Fruit fly (Drosophila melanogaster) whole organism, embryonic: ENCODE data around the gene CG16985.

Experiments used
- Bteb2 ChIP-seq: fragments of 200-800 bp; sonication (Bioruptor generic); optimal IDR thresholded peaks from 2 replicates; lab custom pipeline; 2016; ENCODE audit warnings: missing biosample characterization, missing genetic modification characterization
- CG10147 ChIP-seq: fragments of 200-800 bp; sonication (Bioruptor generic); optimal IDR thresholded peaks from 2 replicates; lab custom pipeline; 2019; ENCODE audit warnings: missing biosample characterization, mild to moderate bottlenecking, missing genetic modification characterization, moderate library complexity
- CG10209 ChIP-seq: fragments of 200-800 bp; sonication (Bioruptor generic); optimal IDR thresholded peaks from 3 replicates; lab custom pipeline; 2017; ENCODE audit warnings: missing biosample characterization, mild to moderate bottlenecking, missing genetic modification characterization, missing genetic modification reagents
- CG10267 ChIP-seq: fragments of 200-800 bp; sonication (Bioruptor generic); optimal IDR thresholded peaks from 2 replicates; lab custom pipeline; 2018; ENCODE audit warnings: missing biosample characterization, mild to moderate bottlenecking, missing genetic modification characterization, moderate library complexity
- CG11398 ChIP-seq: fragments of 200-800 bp; sonication (Bioruptor generic); optimal IDR thresholded peaks from 2 replicates; lab custom pipeline; 2016; ENCODE audit warnings: missing biosample characterization, missing genetic modification characterization
- CG12155 ChIP-seq: fragments of 200-800 bp; sonication (Bioruptor generic); optimal IDR thresholded peaks from 3 replicates; lab custom pipeline; 2016; ENCODE audit warnings: missing biosample characterization, missing genetic modification characterization
- CG12219 ChIP-seq: fragments of 200-800 bp; sonication (Bioruptor generic); optimal IDR thresholded peaks from 3 replicates; lab custom pipeline; 2018; ENCODE audit warnings: missing biosample characterization, mild to moderate bottlenecking, missing genetic modification characterization
- CG13894 ChIP-seq: fragments of 200-800 bp; sonication (Bioruptor generic); optimal IDR thresholded peaks from 3 replicates; lab custom pipeline; 2018; ENCODE audit warnings: missing biosample characterization, mild to moderate bottlenecking, missing genetic modification characterization, moderate library complexity
- CG14050 ChIP-seq: fragments of 200-800 bp; sonication (Bioruptor generic); IDR thresholded peaks from 3 replicates; pipeline ENCODE4 v1.3.6; 2022; ENCODE audit warnings: missing biosample characterization, missing genetic modification characterization
- CG15073 ChIP-seq: fragments of 200-800 bp; sonication (Bioruptor generic); optimal IDR thresholded peaks from 2 replicates; lab custom pipeline; 2016; ENCODE audit warnings: missing biosample characterization, missing genetic modification characterization
- CG15479 ChIP-seq: fragments of 200-800 bp; sonication (Bioruptor generic); optimal IDR thresholded peaks from 3 replicates; lab custom pipeline; 2019; ENCODE audit warnings: missing biosample characterization, mild to moderate bottlenecking, missing genetic modification characterization, moderate library complexity
- CG15696 ChIP-seq: fragments of 200-800 bp; sonication (Bioruptor generic); optimal IDR thresholded peaks from 2 replicates; lab custom pipeline; 2019; ENCODE audit warnings: missing biosample characterization, mild to moderate bottlenecking, missing genetic modification characterization, moderate library complexity
- CG16815 ChIP-seq: fragments of 200-800 bp; sonication (Bioruptor generic); optimal IDR thresholded peaks from 3 replicates; lab custom pipeline; 2017; ENCODE audit warnings: missing biosample characterization, mild to moderate bottlenecking, missing genetic modification characterization
- CG2116 ChIP-seq: fragments of 200-800 bp; sonication (Bioruptor generic); optimal IDR thresholded peaks from 3 replicates; lab custom pipeline; 2018; ENCODE audit warnings: missing biosample characterization, mild to moderate bottlenecking, missing genetic modification characterization
- CG30020 ChIP-seq: fragments of 200-800 bp; optimal IDR thresholded peaks from 2 replicates; lab custom pipeline; 2019; ENCODE audit warnings: missing biosample characterization, mild to moderate bottlenecking, missing genetic modification characterization, moderate library complexity
- CG31441 ChIP-seq: fragments of 200-800 bp; sonication (Bioruptor generic); IDR thresholded peaks from 2 replicates; pipeline ENCODE4 v1.3.6; 2022; ENCODE audit warnings: missing biosample characterization, missing genetic modification characterization
- CG42726 ChIP-seq: fragments of 200-800 bp; sonication (Bioruptor generic); IDR thresholded peaks from 2 replicates; pipeline ENCODE4 v1.3.6; 2022; ENCODE audit warnings: missing biosample characterization, missing genetic modification characterization; ENCODE audit not compliant: partially characterized antibody
- CG4617 ChIP-seq: fragments of 200-800 bp; sonication (Bioruptor generic); optimal IDR thresholded peaks from 3 replicates; lab custom pipeline; 2016; ENCODE audit warnings: missing biosample characterization, missing genetic modification characterization, borderline replicate concordance
- CG4707 ChIP-seq: fragments of 200-800 bp; sonication (Bioruptor generic); optimal IDR thresholded peaks from 2 replicates; lab custom pipeline; 2018; ENCODE audit warnings: missing biosample characterization, mild to moderate bottlenecking, missing genetic modification characterization, moderate library complexity
- CG6254 ChIP-seq: fragments of 200-800 bp; sonication (Bioruptor generic); optimal IDR thresholded peaks from 3 replicates; lab custom pipeline; 2017; ENCODE audit warnings: mild to moderate bottlenecking, missing biosample characterization, missing genetic modification reagents, missing genetic modification characterization
- CG6813 ChIP-seq: fragments of 200-800 bp; sonication (Bioruptor generic); optimal IDR thresholded peaks from 2 replicates; lab custom pipeline; 2017; ENCODE audit warnings: missing biosample characterization, missing genetic modification characterization, mild to moderate bottlenecking, moderate library complexity, missing genetic modification reagents
- CG8478 ChIP-seq: fragments of >200 bp; optimal IDR thresholded peaks from 2 replicates; lab custom pipeline; 2018
- Dll ChIP-seq: fragments of 200-800 bp; sonication (Bioruptor generic); IDR thresholded peaks from 4 replicates; pipeline ENCODE4 v1.3.6; 2022; ENCODE audit warnings: missing biosample characterization, missing genetic modification characterization; ENCODE audit not compliant: partially characterized antibody
- Doc3 ChIP-seq: fragments of 200-800 bp; sonication (Bioruptor generic); IDR thresholded peaks from 3 replicates; pipeline ENCODE4 v1.3.6; 2022; ENCODE audit warnings: missing biosample characterization, missing genetic modification characterization; ENCODE audit not compliant: partially characterized antibody
- Ets65A ChIP-seq: fragments of 200-800 bp; sonication (Bioruptor generic); peaks from one replicate; lab custom pipeline; 2016; ENCODE audit warnings: missing biosample characterization, missing genetic modification characterization
- HLH4C ChIP-seq: fragments of 200-800 bp; sonication (Bioruptor generic); IDR thresholded peaks from 3 replicates; pipeline ENCODE4 v1.3.6; 2022; ENCODE audit warnings: missing biosample characterization, missing genetic modification characterization; ENCODE audit not compliant: partially characterized antibody
- HLHmδ ChIP-seq: fragments of 200-800 bp; sonication (Bioruptor generic); optimal IDR thresholded peaks from 2 replicates; lab custom pipeline; 2018; ENCODE audit warnings: missing biosample characterization, mild to moderate bottlenecking, missing genetic modification characterization, moderate library complexity
- Hand ChIP-seq: fragments of 200-800 bp; sonication (Bioruptor generic); optimal IDR thresholded peaks from 2 replicates; lab custom pipeline; 2017; ENCODE audit warnings: mild to moderate bottlenecking, missing biosample characterization, missing genetic modification reagents, missing genetic modification characterization
- HmgZ ChIP-seq: fragments of 200-800 bp; sonication (Bioruptor generic); optimal IDR thresholded peaks from 2 replicates; lab custom pipeline; 2018; ENCODE audit warnings: missing biosample characterization, mild to moderate bottlenecking, missing genetic modification characterization
- Hr3 ChIP-seq: fragments of 200-800 bp; sonication (Bioruptor generic); optimal IDR thresholded peaks from 3 replicates; lab custom pipeline; 2016; ENCODE audit warnings: missing biosample characterization, missing genetic modification characterization
- Jarid2 ChIP-seq: fragments of 200-800 bp; sonication (Bioruptor generic); optimal IDR thresholded peaks from 3 replicates; lab custom pipeline; 2017; ENCODE audit warnings: mild to moderate bottlenecking, missing biosample characterization, missing genetic modification reagents, missing genetic modification characterization
- NFAT ChIP-seq: fragments of 200-800 bp; sonication (Bioruptor generic); IDR thresholded peaks from 2 replicates; pipeline ENCODE4 v1.3.6; 2022; ENCODE audit warnings: missing biosample characterization, missing genetic modification characterization
- Six4 ChIP-seq: fragments of 200-800 bp; sonication (Bioruptor generic); optimal IDR thresholded peaks from 2 replicates; lab custom pipeline; 2016; ENCODE audit warnings: missing biosample characterization, missing genetic modification characterization
- Sry-β ChIP-seq: fragments of 200-800 bp; sonication (Bioruptor generic); optimal IDR thresholded peaks from 2 replicates; lab custom pipeline; 2018; ENCODE audit warnings: missing biosample characterization, mild to moderate bottlenecking, missing genetic modification characterization, moderate library complexity
- Taf1 ChIP-seq: fragments of 200-800 bp; sonication (Bioruptor generic); IDR thresholded peaks from 2 replicates; pipeline ENCODE4 v1.3.6; 2022; ENCODE audit warnings: missing biosample characterization, missing genetic modification characterization
- abd-A ChIP-seq: fragments of 200-800 bp; sonication (Bioruptor generic); optimal IDR thresholded peaks from 3 replicates; lab custom pipeline; 2019; ENCODE audit warnings: missing biosample characterization, mild to moderate bottlenecking, missing genetic modification characterization, moderate library complexity
- bigmax ChIP-seq: fragments of 200-800 bp; sonication (Bioruptor generic); optimal IDR thresholded peaks from 2 replicates; lab custom pipeline; 2018; ENCODE audit warnings: missing biosample characterization, mild to moderate bottlenecking, missing genetic modification characterization
- chinmo ChIP-seq: fragments of 200-800 bp; sonication (Bioruptor generic); IDR thresholded peaks from 4 replicates; pipeline ENCODE4 v1.3.6; 2022; ENCODE audit warnings: missing biosample characterization, missing genetic modification characterization; ENCODE audit not compliant: partially characterized antibody
- grau ChIP-seq: fragments of 200-800 bp; optimal IDR thresholded peaks from 3 replicates; lab custom pipeline; 2019; ENCODE audit warnings: missing biosample characterization, mild to moderate bottlenecking, missing genetic modification characterization, moderate library complexity
- hth ChIP-seq: fragments of >200 bp; optimal IDR thresholded peaks from 2 replicates; lab custom pipeline; 2017; ENCODE audit warnings: inconsistent platforms
- jigr1 ChIP-seq: fragments of 200-800 bp; sonication (Bioruptor generic); IDR thresholded peaks from 3 replicates; pipeline ENCODE4 v1.3.6; 2022; ENCODE audit warnings: missing biosample characterization, missing genetic modification characterization
- mirr ChIP-seq: fragments of 200-800 bp; sonication (Bioruptor generic); optimal IDR thresholded peaks from 3 replicates; lab custom pipeline; 2018; ENCODE audit warnings: missing biosample characterization, mild to moderate bottlenecking, missing genetic modification characterization
- ro ChIP-seq: fragments of 200-800 bp; sonication (Bioruptor generic); IDR thresholded peaks from 2 replicates; pipeline ENCODE4 v1.3.6; 2022; ENCODE audit warnings: missing biosample characterization, missing genetic modification characterization
- sd ChIP-seq: fragments of 200-800 bp; sonication (Bioruptor generic); optimal IDR thresholded peaks from 3 replicates; lab custom pipeline; 2018; ENCODE audit warnings: missing biosample characterization, mild to moderate bottlenecking, missing genetic modification characterization, moderate library complexity
- slp2 ChIP-seq: fragments of 200-800 bp; sonication (Bioruptor generic); optimal IDR thresholded peaks from 2 replicates; lab custom pipeline; 2016; ENCODE audit warnings: missing biosample characterization, missing genetic modification characterization
- sna ChIP-seq: fragments of 200-800 bp; sonication (Bioruptor generic); IDR thresholded peaks from 2 replicates; pipeline ENCODE4 v1.3.6; 2022; ENCODE audit warnings: missing biosample characterization, missing genetic modification characterization; ENCODE audit not compliant: partially characterized antibody
- sqz ChIP-seq: fragments of 200-800 bp; sonication (Bioruptor generic); optimal IDR thresholded peaks from 3 replicates; lab custom pipeline; 2018; ENCODE audit warnings: missing biosample characterization, mild to moderate bottlenecking, missing genetic modification characterization
- stc ChIP-seq: fragments of 200-800 bp; sonication (Bioruptor generic); IDR thresholded peaks from 2 replicates; pipeline ENCODE4 v1.3.6; 2022; ENCODE audit warnings: missing biosample characterization, missing genetic modification characterization
- tap ChIP-seq: fragments of 200-800 bp; optimal IDR thresholded peaks from 3 replicates; lab custom pipeline; 2019; ENCODE audit warnings: missing biosample characterization, mild to moderate bottlenecking, missing genetic modification characterization, moderate library complexity
- tin ChIP-seq: fragments of 200-800 bp; sonication (Bioruptor generic); optimal IDR thresholded peaks from 3 replicates; lab custom pipeline; 2016; ENCODE audit warnings: missing biosample characterization, missing genetic modification characterization
- wdn ChIP-seq: fragments of 200-800 bp; sonication (Bioruptor generic); IDR thresholded peaks from 2 replicates; pipeline ENCODE4 v1.3.6; 2022; ENCODE audit warnings: missing biosample characterization, missing genetic modification characterization

Gene CG16985

DNA sequence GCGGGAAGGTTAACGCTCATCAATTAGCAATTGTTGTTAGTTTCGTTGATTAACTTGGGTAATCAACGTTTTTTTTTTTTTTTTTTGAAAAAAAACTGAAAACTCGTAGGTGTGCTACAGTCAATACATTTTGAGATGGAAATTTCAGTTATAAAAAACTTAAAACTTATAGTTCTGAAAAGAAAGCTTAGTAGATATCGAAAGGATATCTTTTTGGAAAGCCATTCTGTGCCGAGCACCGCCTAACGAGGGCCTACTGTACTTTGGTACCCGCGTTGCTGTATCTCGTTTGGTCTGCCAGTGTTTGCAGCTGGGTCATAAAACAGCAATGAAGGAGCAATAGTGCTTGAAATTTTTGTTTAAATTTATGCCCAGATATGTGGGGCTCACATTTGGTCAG lies 27.1 kb upstream of the CG16985 start (continued):
- TF ChIP-seq ro (GFP tag; lab: Robert Waterston, UW) (peak; percentile 25; the same call in 1 of the 2 replicates), Dll (GFP tag; lab: Robert Waterston, UW) (no peak), CG30020 (tag; lab: Kevin White, UChicago) (no peak), CG31441 (peak; percentile 41; the same call in 1 of the 2 replicates), CG10267 (tag; lab: Kevin White, UChicago) (no peak), Taf1 (GFP tag; lab: Robert Waterston, UW) (0 out of 2 replicates have a peak, but pooled peaks have one; percentile 32), CG4707 (GFP tag; lab: Kevin White, UChicago) (no peak), mirr (GFP tag; lab: Kevin White, UChicago) (no peak), CG6254 (GFP tag; lab: Kevin White, UChicago) (no peak), sd (tag; lab: Kevin White, UChicago) (no peak), CG13894 (tag; lab: Kevin White, UChicago) (no peak), NFAT (GFP tag; lab: Robert Waterston, UW) (0 out of 2 replicates have a peak, but pooled peaks have one; percentile 41), CG42726 (GFP tag; lab: Robert Waterston, UW) (no peak), bigmax (GFP tag; lab: Kevin White, UChicago) (no peak), CG6813 (GFP tag; lab: Kevin White, UChicago) (peak; percentile 23), grau (tag; lab: Kevin White, UChicago) (peak; percentile 54), CG12219 (GFP tag; lab: Kevin White, UChicago) (no peak), slp2 (no peak), HmgZ (tag; lab: Kevin White, UChicago) (no peak), sqz (GFP tag; lab: Kevin White, UChicago) (no peak), sna (no peak), HLH4C (GFP tag; lab: Robert Waterston, UW) (no peak), Jarid2 (GFP tag; lab: Kevin White, UChicago) (no peak), CG4617 (GFP tag; lab: Kevin White, UChicago) (no peak), tap (tag; lab: Kevin White, UChicago) (no peak), abd-A (tag; lab: Kevin White, UChicago) (no peak), CG15696 (no peak), CG10209 (no peak), stc (no peak), CG14050 (GFP tag; lab: Robert Waterston, UW) (no peak), CG15073 (GFP tag; lab: Kevin White, UChicago) (no peak), wdn (GFP tag; lab: Robert Waterston, UW) (no peak), CG15479 (no peak), CG2116 (GFP tag; lab: Kevin White, UChicago) (no peak), hth (no peak), CG10147 (GFP tag; lab: Kevin White, UChicago) (no peak), Six4 (GFP tag; lab: Kevin White, UChicago) (no peak), CG16815 (GFP tag; lab: Kevin White, UChicago) (no peak), HLHmδ (GFP tag; lab: Kevin White, UChicago) (no peak), Sry-β (GFP tag; lab: Kevin White, UChicago) (no peak), chinmo (GFP tag; lab: Robert Waterston, UW) (no peak), tin (GFP tag; lab: Kevin White, UChicago) (peak; percentile 37), Hand (GFP tag; lab: Kevin White, UChicago) (no peak), Doc3 (GFP tag; lab: Robert Waterston, UW) (no peak), Hr3 (GFP tag; lab: Kevin White, UChicago) (no peak), jigr1 (GFP tag; lab: Robert Waterston, UW) (no peak), Ets65A (peak; percentile 90), CG8478 (lab: Kevin White, UChicago) (no peak), CG12155 (no peak), CG11398 (no peak), Bteb2 (GFP tag; lab: Kevin White, UChicago) (no peak)
